Worm (Caenorhabditis elegans) whole organism, late embryonic: Measurements from ENCODE around the gene Y54E2A.9.

ENCODE experiments used
- C08G9.2 ChIP-seq: sonication (generic microtip); optimal IDR thresholded peaks from 2 replicates; lab custom pipeline; 2016; ENCODE audit warnings: mild to moderate bottlenecking, missing genetic modification characterization, moderate library complexity, missing compliant biosample characterization
- K09A11.1 ChIP-seq: sonication (generic microtip); optimal IDR thresholded peaks from 2 replicates; lab custom pipeline; 2017; ENCODE audit warnings: antibody characterized with exemption, mild to moderate bottlenecking, missing genetic modification characterization, missing compliant biosample characterization; ENCODE audit not compliant: insufficient read depth
- T23F11.4 ChIP-seq: fragments of 200-800 bp; sonication (Bioruptor generic); optimal IDR thresholded peaks from 2 replicates; lab custom pipeline; 2018; ENCODE audit warnings: mild to moderate bottlenecking, missing genetic modification characterization, missing compliant biosample characterization
- Y22D7AL.16 ChIP-seq: sonication (generic microtip); optimal IDR thresholded peaks from 2 replicates; lab custom pipeline; 2016; ENCODE audit warnings: missing genetic modification characterization, missing compliant biosample characterization
- ahr-1 ChIP-seq: sonication (generic microtip); optimal IDR thresholded peaks from 2 replicates; lab custom pipeline; 2016; ENCODE audit warnings: missing genetic modification characterization, missing compliant biosample characterization
- ceh-18 ChIP-seq: sonication (generic microtip); optimal IDR thresholded peaks from 2 replicates; lab custom pipeline; 2016; ENCODE audit warnings: missing genetic modification characterization, missing compliant biosample characterization
- ceh-19 ChIP-seq: fragments of 200-800 bp; sonication (Bioruptor generic); optimal IDR thresholded peaks from 2 replicates; lab custom pipeline; 2018; ENCODE audit warnings: mild to moderate bottlenecking, missing genetic modification characterization, missing compliant biosample characterization
- ceh-34 ChIP-seq: sonication (generic microtip); optimal IDR thresholded peaks from 2 replicates; lab custom pipeline; 2016; ENCODE audit warnings: mild to moderate bottlenecking, missing genetic modification characterization, missing compliant biosample characterization
- ceh-45 ChIP-seq: fragments of 200-800 bp; sonication (Bioruptor generic); IDR thresholded peaks from 2 replicates; pipeline ENCODE4 v1.3.6; 2022; ENCODE audit warnings: missing genetic modification reagents, missing genetic modification characterization, missing compliant biosample characterization
- ceh-48 ChIP-seq: sonication (generic microtip); optimal IDR thresholded peaks from 2 replicates; lab custom pipeline; 2016; ENCODE audit warnings: missing genetic modification characterization, inconsistent platforms, missing compliant biosample characterization
- ceh-6 ChIP-seq: fragments of 200-800 bp; sonication (Bioruptor generic); optimal IDR thresholded peaks from 2 replicates; lab custom pipeline; 2018; ENCODE audit warnings: mild to moderate bottlenecking, missing genetic modification characterization, missing compliant biosample characterization
- dmd-4 ChIP-seq: sonication (generic microtip); optimal IDR thresholded peaks from 2 replicates; lab custom pipeline; 2016; ENCODE audit warnings: borderline replicate concordance, missing genetic modification characterization, missing compliant biosample characterization
- dve-1 ChIP-seq: sonication (generic microtip); optimal IDR thresholded peaks from 2 replicates; lab custom pipeline; 2017; ENCODE audit warnings: antibody characterized with exemption, mild to moderate bottlenecking, missing genetic modification characterization, missing compliant biosample characterization
- elt-2 ChIP-seq: sonication (generic microtip); optimal IDR thresholded peaks from 2 replicates; lab custom pipeline; 2016; ENCODE audit warnings: missing genetic modification reagents, missing genetic modification characterization, missing compliant biosample characterization
- elt-4 ChIP-seq: sonication (generic microtip); optimal IDR thresholded peaks from 2 replicates; lab custom pipeline; 2016; ENCODE audit warnings: missing genetic modification characterization, missing compliant biosample characterization
- ets-4 ChIP-seq: sonication (generic microtip); optimal IDR thresholded peaks from 2 replicates; lab custom pipeline; 2016; ENCODE audit warnings: missing genetic modification characterization, missing compliant biosample characterization
- fkh-10 ChIP-seq: fragments of 150-350 bp; optimal IDR thresholded peaks from 2 replicates; lab custom pipeline; 2014; ENCODE audit warnings: missing biosample characterization, missing genetic modification reagents, missing genetic modification characterization
- fkh-6 ChIP-seq: sonication (generic microtip); optimal IDR thresholded peaks from 2 replicates; lab custom pipeline; 2016; ENCODE audit warnings: missing genetic modification characterization, missing compliant biosample characterization
- gmeb-2 ChIP-seq: sonication (generic microtip); optimal IDR thresholded peaks from 2 replicates; lab custom pipeline; 2016; ENCODE audit warnings: missing genetic modification characterization, inconsistent platforms, missing compliant biosample characterization
- hlh-13 ChIP-seq: fragments of 200-800 bp; sonication (Bioruptor generic); optimal IDR thresholded peaks from 2 replicates; lab custom pipeline; 2018; ENCODE audit warnings: mild to moderate bottlenecking, missing genetic modification characterization, missing compliant biosample characterization
- hlh-30 ChIP-seq: sonication (generic microtip); optimal IDR thresholded peaks from 2 replicates; lab custom pipeline; 2017; ENCODE audit warnings: antibody characterized with exemption, missing genetic modification characterization, missing compliant biosample characterization; ENCODE audit not compliant: insufficient read depth
- lin-11 ChIP-seq: fragments of 200-800 bp; sonication (Bioruptor generic); optimal IDR thresholded peaks from 2 replicates; lab custom pipeline; 2018; ENCODE audit warnings: mild to moderate bottlenecking, missing genetic modification characterization, missing compliant biosample characterization
- mec-3 ChIP-seq: sonication (generic microtip); optimal IDR thresholded peaks from 2 replicates; lab custom pipeline; 2016; ENCODE audit warnings: borderline replicate concordance, missing genetic modification characterization, missing compliant biosample characterization
- odd-2 ChIP-seq: sonication (generic microtip); optimal IDR thresholded peaks from 2 replicates; lab custom pipeline; 2017; ENCODE audit warnings: antibody characterized with exemption, mild to moderate bottlenecking, missing genetic modification characterization, missing compliant biosample characterization
- pax-1 ChIP-seq: fragments of 150-350 bp; optimal IDR thresholded peaks from 2 replicates; lab custom pipeline; 2014; ENCODE audit warnings: missing biosample characterization, missing genetic modification characterization
- ref-2 ChIP-seq: sonication (generic microtip); optimal IDR thresholded peaks from 2 replicates; lab custom pipeline; 2016; ENCODE audit warnings: missing genetic modification characterization, missing compliant biosample characterization
- sox-2 ChIP-seq: fragments of 200-800 bp; sonication (Bioruptor generic); IDR thresholded peaks from 2 replicates; pipeline ENCODE4 v1.3.6; 2022; ENCODE audit warnings: missing genetic modification reagents, missing genetic modification characterization, missing compliant biosample characterization
- sox-4 ChIP-seq: sonication (generic microtip); optimal IDR thresholded peaks from 2 replicates; lab custom pipeline; 2017; ENCODE audit warnings: mild to moderate bottlenecking, missing genetic modification characterization, inconsistent platforms, missing compliant biosample characterization
- tbx-2 ChIP-seq: sonication (generic microtip); optimal IDR thresholded peaks from 2 replicates; lab custom pipeline; 2016; ENCODE audit warnings: missing genetic modification characterization, missing compliant biosample characterization
- unc-55 ChIP-seq: sonication (generic microtip); optimal IDR thresholded peaks from 2 replicates; lab custom pipeline; 2017; ENCODE audit warnings: missing biosample characterization, missing genetic modification reagents, missing genetic modification characterization
- zip-5 ChIP-seq: sonication (generic microtip); optimal IDR thresholded peaks from 2 replicates; lab custom pipeline; 2016; ENCODE audit warnings: missing genetic modification characterization, missing compliant biosample characterization
- ztf-16 ChIP-seq: sonication (generic microtip); optimal IDR thresholded peaks from 2 replicates; lab custom pipeline; 2017; ENCODE audit warnings: missing genetic modification characterization, missing compliant biosample characterization

The Y54E2A.9 gene

DNA sequence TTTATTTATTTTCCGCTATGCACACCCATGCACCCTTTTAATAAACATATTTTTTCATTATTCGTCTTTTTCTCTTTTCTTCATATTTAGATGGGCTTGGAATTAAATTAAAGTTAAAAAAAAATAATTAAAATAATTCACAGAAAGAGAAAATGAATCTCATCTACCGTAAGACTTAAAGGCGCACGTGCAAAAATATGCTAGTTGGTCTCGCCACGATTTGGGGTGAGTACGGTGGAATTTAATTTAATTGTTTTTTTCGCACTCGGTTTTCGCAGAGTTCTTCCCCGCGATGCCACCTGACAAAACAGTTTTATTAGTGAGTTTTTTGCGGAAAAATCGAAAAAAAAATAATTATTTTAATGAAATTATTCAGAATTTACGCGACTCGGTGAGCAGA lies 7.7 kb downstream of the Y54E2A.9 start, which contains the start of gene Y54E2A.8:
Gene Y54E2A.8, plus strand, starts transcription at position 254 of the 400 bp plus-strand sequence.
- TF ChIP-seq tbx-2 (tag; lab: Kevin White, UChicago) (no peak), pax-1 (tag; lab: Kevin White, UChicago) (no peak), T23F11.4 (GFP tag; lab: Kevin White, UChicago) (no peak), ahr-1 (tag; lab: Kevin White, UChicago) (no peak), elt-4 (no peak), dve-1 (tag; lab: Kevin White, UChicago) (no peak), C08G9.2 (tag; lab: Kevin White, UChicago) (no peak), ztf-16 (tag; lab: Kevin White, UChicago) (no peak), elt-2 (tag; lab: Kevin White, UChicago) (no peak)

DNA sequence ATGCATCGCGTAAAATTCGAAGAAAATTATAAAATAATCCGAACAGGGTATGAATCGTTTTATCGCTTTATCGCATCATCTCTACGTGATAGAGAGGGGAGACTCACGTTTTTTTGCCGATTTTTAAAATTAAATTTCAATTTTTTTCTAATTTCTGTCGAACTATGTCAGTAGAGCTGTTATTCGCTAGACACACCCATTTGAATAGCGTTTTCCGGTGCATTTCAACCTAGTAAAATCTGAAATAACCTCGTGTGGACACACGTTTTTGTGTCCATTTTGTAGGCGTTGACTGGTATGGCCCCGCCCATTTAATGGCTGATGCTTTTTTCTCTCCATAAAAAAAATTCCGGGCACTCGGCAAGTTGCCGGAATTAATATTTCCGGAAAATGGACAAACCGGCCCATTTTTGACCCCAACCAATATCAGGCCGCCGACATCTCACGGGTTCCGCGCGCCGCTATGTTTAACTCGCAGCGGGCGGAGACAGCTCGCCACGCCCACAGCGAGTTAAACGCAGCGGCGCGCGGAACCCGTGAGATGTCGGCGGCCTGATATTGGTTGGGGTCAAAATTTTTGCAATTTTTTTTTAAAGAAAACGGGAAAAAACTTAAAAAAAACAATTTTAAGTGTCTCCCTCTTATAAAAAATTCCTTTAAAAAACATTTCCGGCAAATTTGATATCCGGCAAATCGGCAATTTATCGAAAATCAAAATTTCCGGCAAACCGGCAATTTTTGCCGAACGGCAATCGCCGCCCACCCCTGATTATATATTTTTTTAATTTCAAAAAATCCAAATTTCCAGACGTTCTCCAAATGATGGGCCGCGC lies 12.6 kb downstream of the Y54E2A.9 start, which contains the start of gene Y54E2A.7:
Gene Y54E2A.7, minus strand, starts transcription at position 51 of the 833 bp plus-strand sequence.
- TF ChIP-seq odd-2 (tag; lab: Kevin White, UChicago), result no peak
- no peak for TF ChIP-seq gmeb-2
- no peak for TF ChIP-seq mec-3
- no peak for TF ChIP-seq dmd-4 (tag; lab: Kevin White, UChicago)
- no peak for TF ChIP-seq lin-11 (tag; lab: Kevin White, UChicago)
- TF ChIP-seq, all 69 proteins: peak for 0

DNA sequence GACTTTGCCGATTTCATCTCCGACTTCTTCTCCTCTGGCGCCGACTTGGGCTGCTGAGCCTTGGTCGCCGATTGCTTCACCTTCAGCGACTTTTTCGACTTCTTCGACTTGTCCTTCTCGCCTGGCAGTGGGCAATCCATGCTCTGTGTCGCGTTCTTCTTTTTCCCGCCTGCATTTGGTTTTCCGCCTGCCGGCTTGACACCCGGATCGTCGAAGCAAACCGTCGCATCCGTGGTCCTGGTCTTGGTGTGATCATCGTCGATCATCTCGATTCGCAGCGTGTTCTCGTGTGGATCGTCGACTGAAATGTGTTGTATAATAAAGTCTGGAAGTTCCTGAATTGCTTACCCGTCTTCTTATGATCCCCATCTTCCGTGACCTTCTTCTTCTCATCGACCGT lies 13.7 kb downstream of the Y54E2A.9 start:
- TF ChIP-seq ets-4 (tag; lab: Kevin White, UChicago) (no peak), T23F11.4 (GFP tag; lab: Kevin White, UChicago) (no peak), dve-1 (tag; lab: Kevin White, UChicago) (no peak)

DNA sequence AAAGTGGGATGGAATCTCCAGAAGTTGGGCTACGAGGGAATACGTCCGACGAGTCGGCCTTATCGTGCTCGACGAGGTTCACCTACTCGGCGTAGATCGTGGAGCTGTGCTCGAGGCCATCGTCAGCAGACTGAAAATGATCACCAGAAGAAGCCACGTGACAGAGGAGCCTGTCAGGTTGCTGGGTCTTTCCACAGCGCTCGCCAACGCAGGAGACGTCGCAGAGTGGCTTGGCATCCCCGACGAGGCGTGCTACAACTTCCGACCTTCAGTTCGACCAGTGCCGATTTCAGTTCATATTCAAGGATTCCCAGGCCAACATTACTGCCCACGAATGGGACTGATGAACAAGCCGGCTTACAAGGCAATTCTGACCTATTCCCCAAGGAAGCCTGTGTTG lies 14.7 kb downstream of the Y54E2A.9 start:
- TF ChIP-seq mec-3 (no peak), Y22D7AL.16 (no peak), C08G9.2 (tag; lab: Kevin White, UChicago) (no peak), dmd-4 (tag; lab: Kevin White, UChicago) (no peak), ref-2 (tag; lab: Kevin White, UChicago) (no peak), ahr-1 (tag; lab: Kevin White, UChicago) (no peak), zip-5 (tag; lab: Kevin White, UChicago) (no peak), fkh-6 (no peak), ets-4 (tag; lab: Kevin White, UChicago) (no peak), dve-1 (tag; lab: Kevin White, UChicago) (no peak)

DNA sequence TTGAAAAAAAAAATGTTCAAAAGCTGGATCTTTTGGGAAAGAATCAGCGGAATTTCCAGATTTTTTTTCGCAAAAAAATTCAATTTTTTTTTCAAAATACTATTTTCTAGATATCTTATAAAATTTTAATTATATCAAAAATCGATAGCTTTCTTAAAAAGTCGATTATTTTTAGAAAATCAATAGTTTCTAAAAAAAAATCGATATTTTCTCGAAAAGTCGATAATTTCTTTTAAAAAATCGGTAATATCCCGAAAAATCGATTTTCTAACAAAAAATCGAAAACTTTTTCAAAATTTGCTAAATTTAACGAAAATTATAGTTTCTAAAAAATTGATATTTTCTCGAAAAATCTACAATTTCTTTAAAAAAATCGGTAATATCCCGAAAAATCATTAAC lies 17.0 kb downstream of the Y54E2A.9 start:
- no peak for TF ChIP-seq mec-3

DNA sequence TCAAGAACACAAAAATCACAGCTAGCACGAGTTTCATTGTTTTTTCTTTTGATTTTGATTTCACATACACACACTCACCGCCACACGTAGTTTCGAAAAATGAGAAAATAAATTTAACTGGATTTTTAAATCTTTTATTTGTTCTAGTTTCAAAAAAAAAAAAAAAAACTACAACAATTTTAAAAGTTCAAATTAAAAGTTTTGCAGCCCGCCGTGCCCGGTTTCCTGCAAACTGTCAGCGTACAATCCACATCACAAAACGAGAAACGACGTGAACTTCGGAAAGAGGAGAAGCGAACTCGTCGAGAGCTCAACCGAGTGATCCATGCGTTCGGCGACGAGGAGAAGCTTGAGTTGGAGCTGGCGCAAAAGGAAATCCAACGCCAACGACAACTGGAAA lies 28.1 kb downstream of the Y54E2A.9 start, which contains the start of gene Y54E2A.5:
Gene Y54E2A.5, minus strand, starts transcription at position 101 of the 400 bp plus-strand sequence.
- TF ChIP-seq K09A11.1 (tag; lab: Kevin White, UChicago) (no peak), hlh-30 (no peak), ceh-19 (GFP tag; lab: Kevin White, UChicago) (no peak), ceh-6 (GFP tag; lab: Kevin White, UChicago) (no peak), sox-4 (tag; lab: Kevin White, UChicago) (no peak), ceh-34 (no peak), fkh-10 (GFP tag; lab: Kevin White, UChicago) (no peak), ceh-48 (no peak), sox-2 (no peak), ceh-45 (GFP tag; lab: Robert Waterston, UW) (no peak), hlh-13 (GFP tag; lab: Kevin White, UChicago) (no peak), unc-55 (GFP tag; lab: Kevin White, UChicago) (no peak), ceh-18 (tag; lab: Kevin White, UChicago) (no peak)
